Fruit fly (Drosophila melanogaster): Measurements from ENCODE around the gene Edem2.
A peak's percentile ranks its signal among the peaks of the same experiment; 100 is the strongest.

Gene Edem2

dm6 chr2L:13164994-13165801, 26.8 kb upstream of the Edem2 start, which contains the start of gene Sirt1 (continued):
- TF ChIP-seq fd85E (GFP tag; optimal IDR thresholded peaks at IDR 0.05) (no peak), Met (GFP tag; optimal IDR thresholded peaks at IDR 0.05) (peak; percentile 81), CG6854 (GFP tag; optimal IDR thresholded peaks at IDR 0.05) (peak; percentile 75), CG16779 (tag; optimal IDR thresholded peaks at IDR 0.05) (peak; percentile 4), Hr39 (GFP tag; optimal IDR thresholded peaks at IDR 0.05) (peak; percentile 85), achi (GFP tag; optimal IDR thresholded peaks at IDR 0.05) (peak; percentile 84), Hr38 (GFP tag; optimal IDR thresholded peaks at IDR 0.05) (no peak), CG11294 (GFP tag; IDR thresholded peaks at IDR 0.05) (peak; percentile 63; the same call in 1 of the 2 replicates), Sox102F (GFP tag; optimal IDR thresholded peaks at IDR 0.05) (peak; percentile 32), pdm3 (GFP tag; optimal IDR thresholded peaks at IDR 0.05) (peak; percentile 76), Blimp-1 (GFP tag; optimal IDR thresholded peaks at IDR 0.05) (peak; percentile 78), CG10669 (GFP tag; optimal IDR thresholded peaks at IDR 0.05) (peak; percentile 76), CG6163 (GFP tag; IDR thresholded peaks at IDR 0.05) (no peak; the same call in 2 of the 3 replicates), lz (GFP tag; optimal IDR thresholded peaks at IDR 0.05) (peak; percentile 82), eg (GFP tag; IDR thresholded peaks at IDR 0.05) (peak; percentile 61; the same call in 2 of the 3 replicates), CG32006 (GFP tag; optimal IDR thresholded peaks at IDR 0.05) (peak; percentile 90), CG11762 (GFP tag; optimal IDR thresholded peaks at IDR 0.05; ENCODE audit: insufficient read depth) (peak; percentile 74), Sox15 (GFP tag; optimal IDR thresholded peaks at IDR 0.05) (peak; percentile 88), CG6792 (GFP tag; optimal IDR thresholded peaks at IDR 0.05) (peak; percentile 83), Lpt (GFP tag; optimal IDR thresholded peaks at IDR 0.05) (peak; percentile 60), CG6808 (GFP tag; optimal IDR thresholded peaks at IDR 0.05) (peak; percentile 78), CG15336 (GFP tag; IDR thresholded peaks at IDR 0.05) (peak; percentile 82), Smox (GFP tag; optimal IDR thresholded peaks at IDR 0.05) (peak; percentile 83), CG31627 (GFP tag; optimal IDR thresholded peaks at IDR 0.05) (peak; percentile 86), acj6 (GFP tag; optimal IDR thresholded peaks at IDR 0.05) (peak; percentile 88), esn (GFP tag; optimal IDR thresholded peaks at IDR 0.05) (peak; percentile 85), CG8632 (GFP tag; optimal IDR thresholded peaks at IDR 0.05) (peak; percentile 87), CG8119 (GFP tag; IDR thresholded peaks at IDR 0.05) (peak; percentile 78), Eip75B (GFP tag; optimal IDR thresholded peaks at IDR 0.05) (peak; percentile 74), Ets96B (tag; optimal IDR thresholded peaks at IDR 0.05) (peak; percentile 87), CG9139 (GFP tag; optimal IDR thresholded peaks at IDR 0.05) (no peak), fkh (GFP tag; optimal IDR thresholded peaks at IDR 0.05) (peak; percentile 39), Gug (GFP tag; IDR thresholded peaks at IDR 0.05) (no peak; the same call in none of the 2 replicates), Eip78C (GFP tag) (peak; percentile 90), CG8319 (GFP tag; optimal IDR thresholded peaks at IDR 0.05) (no peak), CG3032 (tag; optimal IDR thresholded peaks at IDR 0.05) (peak; percentile 87), fd59A (GFP tag; optimal IDR thresholded peaks at IDR 0.05) (peak; percentile 75)

DNA sequence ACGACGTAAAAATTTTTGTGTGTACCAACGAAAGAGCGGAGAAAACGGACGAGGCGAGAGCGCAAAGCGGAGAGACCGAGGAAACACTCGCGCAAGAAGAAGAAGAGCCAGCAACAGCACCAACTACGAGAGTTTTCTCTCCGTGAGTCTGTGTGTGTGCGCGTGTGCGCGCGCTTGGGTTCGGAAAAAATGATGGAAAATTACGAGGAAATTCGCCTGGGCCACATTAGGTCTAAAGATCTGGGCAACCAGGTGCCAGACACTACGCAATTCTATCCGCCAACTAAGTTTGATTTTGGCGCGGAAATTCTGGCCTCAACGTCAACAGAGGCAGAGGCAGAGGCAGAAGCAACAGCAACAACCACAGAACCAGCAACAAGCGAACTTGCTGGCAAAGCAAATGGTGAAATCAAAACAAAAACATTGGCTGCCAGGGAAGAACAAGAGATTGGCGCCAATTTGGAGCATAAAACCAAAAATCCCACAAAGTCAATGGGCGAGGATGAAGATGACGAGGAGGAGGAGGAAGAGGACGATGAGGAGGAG, 26.1 kb upstream of the Edem2 start, which contains the start of gene DnaJ-H:
TSS of gene DnaJ-H (minus strand) at position 271 of the 546 bp plus-strand sequence.
- peak; percentile 25 for TF ChIP-seq fd85E (GFP tag; optimal IDR thresholded peaks at IDR 0.05)
- TF ChIP-seq CG6854 (GFP tag; optimal IDR thresholded peaks at IDR 0.05) = peak; percentile 22
- TF ChIP-seq Lpt (GFP tag; optimal IDR thresholded peaks at IDR 0.05) = no peak

DNA sequence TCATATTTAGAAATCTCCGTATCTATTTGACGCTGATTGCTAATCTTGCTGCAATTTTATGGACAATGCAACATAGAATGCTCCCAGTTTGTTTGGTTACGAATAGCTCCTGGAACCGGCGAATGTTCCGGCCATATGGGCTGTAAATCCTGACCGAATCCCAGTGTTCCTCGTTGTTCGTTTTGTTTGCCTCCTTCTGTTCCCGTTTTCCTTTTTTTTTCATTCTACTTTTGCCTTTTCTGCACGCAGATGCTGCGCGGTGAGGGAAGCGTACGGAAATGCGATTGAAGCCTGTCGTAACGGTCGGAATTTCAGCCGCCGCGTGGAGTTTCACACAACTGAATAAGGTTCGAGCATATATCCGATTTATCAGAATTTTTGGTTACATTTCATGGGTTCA, 15.9 kb upstream of the Edem2 start, which contains the start of gene CG43925:
TSS of gene CG43925 (plus strand) at position 301 of the 400 bp plus-strand sequence.
- TF ChIP-seq Sox14 (GFP tag; optimal IDR thresholded peaks at IDR 0.05) (no peak), lz (GFP tag; optimal IDR thresholded peaks at IDR 0.05) (no peak), CG31627 (GFP tag; optimal IDR thresholded peaks at IDR 0.05) (no peak), CG10631 (GFP tag; optimal IDR thresholded peaks at IDR 0.05) (no peak)

Data from whole organism, prepupa.